Worm (Caenorhabditis elegans) whole organism, L1 larva: ENCODE data around the gene nars-2.

Source experiments
- C16A3.4 ChIP-seq: fragments of 150-350 bp; optimal IDR thresholded peaks from 2 replicates; lab custom pipeline; 2014; ENCODE audit warnings: missing biosample characterization, missing genetic modification characterization
- ceh-82 ChIP-seq, 3 experiments: fragments of 150-350 bp in 1 of 3; sonication (generic microtip) in 2 of 3; optimal IDR thresholded peaks; 2 replicates each; lab custom pipeline; 2014 to 2017; ENCODE audit warnings: missing biosample characterization in 3 of 3, missing genetic modification characterization in 3 of 3
- dpl-1 ChIP-seq, 3 experiments: fragments of 150-350 bp in 2 of 3; sonication (generic microtip) in 1 of 3; optimal IDR thresholded peaks; 2 replicates each; lab custom pipeline; 2014 to 2017; ENCODE audit warnings: missing biosample characterization in 3 of 3, missing genetic modification characterization in 3 of 3, missing genetic modification reagents in 3 of 3
- efl-3 ChIP-seq: fragments of 200-800 bp; sonication (Bioruptor generic); optimal IDR thresholded peaks from 2 replicates; lab custom pipeline; 2018; ENCODE audit warnings: mild to moderate bottlenecking, missing genetic modification characterization, missing compliant biosample characterization
- elt-2 ChIP-seq: sonication (generic microtip); optimal IDR thresholded peaks from 2 replicates; lab custom pipeline; 2016; ENCODE audit warnings: missing genetic modification characterization, mild to moderate bottlenecking, inconsistent platforms, missing compliant biosample characterization, missing genetic modification reagents
- elt-3 ChIP-seq, 6 experiments: fragments of 150-350 bp in 1 of 6; sonication (generic microtip); optimal IDR thresholded peaks; 2 replicates each; lab custom pipeline; 2017 to 2018; ENCODE audit warnings: missing biosample characterization in 6 of 6, missing genetic modification characterization in 6 of 6, inconsistent platforms in 1 of 6
- lin-15B ChIP-seq: fragments of 150-350 bp; sonication (generic microtip); optimal IDR thresholded peaks from 3 replicates; lab custom pipeline; 2014; ENCODE audit warnings: missing biosample characterization, missing genetic modification characterization
- mef-2 ChIP-seq: fragments of 150-350 bp; optimal IDR thresholded peaks from 2 replicates; lab custom pipeline; 2014; ENCODE audit warnings: missing biosample characterization, missing genetic modification characterization
- nhr-11 ChIP-seq: fragments of 150-350 bp; optimal IDR thresholded peaks from 2 replicates; lab custom pipeline; 2014; ENCODE audit warnings: missing biosample characterization, missing genetic modification characterization
- nhr-12 ChIP-seq: sonication (generic microtip); optimal IDR thresholded peaks from 2 replicates; lab custom pipeline; 2017; ENCODE audit warnings: missing biosample characterization, missing genetic modification characterization
- nhr-76 ChIP-seq: sonication (generic microtip); optimal IDR thresholded peaks from 2 replicates; lab custom pipeline; 2017; ENCODE audit warnings: missing biosample characterization, missing genetic modification characterization
- snpc-4 ChIP-seq: fragments of 150-350 bp; optimal IDR thresholded peaks from 2 replicates; lab custom pipeline; 2014; ENCODE audit warnings: missing biosample characterization, missing genetic modification characterization
- unc-86 ChIP-seq: sonication (generic microtip); optimal IDR thresholded peaks from 2 replicates; lab custom pipeline; 2016; ENCODE audit warnings: missing genetic modification characterization, missing compliant biosample characterization

DNA sequence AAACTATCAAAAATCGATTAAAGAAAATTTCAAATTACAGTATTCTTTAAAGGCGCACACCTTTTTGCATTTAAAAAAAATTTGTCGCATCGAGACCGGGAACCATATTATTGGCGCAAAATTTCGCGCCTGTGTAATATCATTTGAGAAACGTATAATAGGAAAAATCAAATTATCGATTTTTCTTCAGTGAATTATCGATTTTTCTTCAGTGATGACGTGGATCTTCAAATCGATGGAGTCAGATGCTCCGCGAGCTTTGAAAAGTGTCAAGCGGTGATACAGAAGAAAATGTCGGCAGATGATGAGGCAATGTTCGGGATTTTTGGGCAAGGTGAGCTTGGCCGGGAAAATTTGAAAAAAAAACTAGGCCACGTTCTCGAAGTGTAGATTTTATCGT is 34.9 kb upstream of the nars-2 start:
- TF ChIP-seq ceh-82 (tag; optimal IDR thresholded peaks at IDR 0.05; lab: Kevin White, UChicago) (no peak), snpc-4 (tag; lab: Kevin White, UChicago) (no peak), efl-3 (GFP tag; lab: Kevin White, UChicago) (no peak), nhr-12 (tag; lab: Kevin White, UChicago) (no peak), elt-2 (tag; lab: Kevin White, UChicago) (no peak), nhr-11 (tag; lab: Kevin White, UChicago) (no peak), elt-3 (tag; optimal IDR thresholded peaks at IDR 0.05; lab: Kevin White, UChicago) (no peak), lin-15B (tag; lab: Kevin White, UChicago) (no peak), unc-86 (no peak), nhr-76 (tag; lab: Kevin White, UChicago) (no peak), mef-2 (tag; lab: Kevin White, UChicago) (no peak), dpl-1 (GFP tag; optimal IDR thresholded peaks at IDR 0.05; lab: Kevin White, UChicago) (no peak), C16A3.4 (tag; lab: Kevin White, UChicago) (no peak)
